Worm (Caenorhabditis elegans) whole organism, L1 larva: ENCODE measurements around the gene F25B5.5.

ENCODE experiments used
- C04F5.9 ChIP-seq: sonication (generic microtip); optimal IDR thresholded peaks from 2 replicates; lab custom pipeline; 2016; ENCODE audit warnings: missing genetic modification characterization, missing compliant biosample characterization
- ama-1 ChIP-seq: fragments of 150-350 bp; optimal IDR thresholded peaks from 2 replicates; lab custom pipeline; 2014
- blmp-1 ChIP-seq: fragments of 150-350 bp; optimal IDR thresholded peaks from 2 replicates; lab custom pipeline; 2014; ENCODE audit warnings: missing biosample characterization, missing genetic modification characterization
- ceh-82 ChIP-seq, 3 experiments: fragments of 150-350 bp in 1 of 3; sonication (generic microtip) in 2 of 3; optimal IDR thresholded peaks; 2 replicates each; lab custom pipeline; 2014 to 2017; ENCODE audit warnings: missing biosample characterization in 3 of 3, missing genetic modification characterization in 3 of 3
- ceh-88 ChIP-seq: fragments of 200-800 bp; sonication (Bioruptor generic); IDR thresholded peaks from 2 replicates; pipeline ENCODE4 v1.3.6; 2022; ENCODE audit warnings: missing genetic modification characterization, missing compliant biosample characterization
- efl-1 ChIP-seq, 4 experiments: fragments of 150-350 bp; optimal IDR thresholded peaks in 3 of 4; peaks in 1 of 4; 1 replicate in 1 of 4; 2 replicates in 3 of 4; lab custom pipeline; 2014; ENCODE audit warnings: missing biosample characterization in 2 of 4, missing genetic modification characterization in 2 of 4, missing genetic modification reagents in 2 of 4
- efl-3 ChIP-seq: fragments of 200-800 bp; sonication (Bioruptor generic); optimal IDR thresholded peaks from 2 replicates; lab custom pipeline; 2018; ENCODE audit warnings: mild to moderate bottlenecking, missing genetic modification characterization, missing compliant biosample characterization
- egl-13 ChIP-seq: sonication (generic microtip); optimal IDR thresholded peaks from 2 replicates; lab custom pipeline; 2016; ENCODE audit warnings: missing genotype, missing genetic modification reagents, missing genetic modification characterization, missing compliant biosample characterization
- egl-27 ChIP-seq, 2 experiments: fragments of 150-350 bp in 1 of 2; sonication (generic microtip); optimal IDR thresholded peaks; 3 replicates each; lab custom pipeline; 2017 to 2018; ENCODE audit warnings: missing biosample characterization in 2 of 2, missing genetic modification characterization in 2 of 2, missing genetic modification reagents in 2 of 2
- elt-2 ChIP-seq: sonication (generic microtip); optimal IDR thresholded peaks from 2 replicates; lab custom pipeline; 2016; ENCODE audit warnings: missing genetic modification characterization, mild to moderate bottlenecking, inconsistent platforms, missing compliant biosample characterization, missing genetic modification reagents
- elt-3 ChIP-seq, 6 experiments: fragments of 150-350 bp in 1 of 6; sonication (generic microtip); optimal IDR thresholded peaks; 2 replicates each; lab custom pipeline; 2017 to 2018; ENCODE audit warnings: missing biosample characterization in 6 of 6, missing genetic modification characterization in 6 of 6, inconsistent platforms in 1 of 6
- fkh-8 ChIP-seq: sonication (generic microtip); optimal IDR thresholded peaks from 2 replicates; lab custom pipeline; 2016; ENCODE audit warnings: mild to moderate bottlenecking, missing genetic modification characterization, missing compliant biosample characterization
- grh-1 ChIP-seq: fragments of 200-800 bp; sonication (Bioruptor generic); IDR thresholded peaks from 2 replicates; pipeline ENCODE4 v1.3.6; 2022; ENCODE audit warnings: missing genetic modification reagents, missing genetic modification characterization, missing compliant biosample characterization
- hlh-17 ChIP-seq: fragments of 200-800 bp; sonication (Bioruptor generic); optimal IDR thresholded peaks from 2 replicates; lab custom pipeline; 2018; ENCODE audit warnings: missing genetic modification characterization, mild to moderate bottlenecking, missing compliant biosample characterization, moderate library complexity, borderline replicate concordance
- hpl-2 ChIP-seq: fragments of 150-350 bp; optimal IDR thresholded peaks from 2 replicates; lab custom pipeline; 2014; ENCODE audit warnings: missing biosample characterization, missing genetic modification reagents, missing genetic modification characterization
- irx-1 ChIP-seq: sonication (generic microtip); optimal IDR thresholded peaks from 2 replicates; lab custom pipeline; 2016; ENCODE audit warnings: missing genetic modification characterization, missing compliant biosample characterization
- jun-1 ChIP-seq: fragments of 150-350 bp; optimal IDR thresholded peaks from 2 replicates; lab custom pipeline; 2014; ENCODE audit warnings: missing biosample characterization, missing genetic modification reagents, missing genetic modification characterization
- lin-14 ChIP-seq: fragments of 200-800 bp; sonication (Bioruptor generic); optimal IDR thresholded peaks from 2 replicates; lab custom pipeline; 2018; ENCODE audit warnings: mild to moderate bottlenecking, missing genetic modification characterization, moderate library complexity, missing compliant biosample characterization
- lin-15B ChIP-seq: fragments of 150-350 bp; sonication (generic microtip); optimal IDR thresholded peaks from 3 replicates; lab custom pipeline; 2014; ENCODE audit warnings: missing biosample characterization, missing genetic modification characterization
- lin-35 ChIP-seq, 2 experiments: fragments of 150-350 bp; optimal IDR thresholded peaks; 2 replicates each; lab custom pipeline; 2014; ENCODE audit warnings: missing biosample characterization in 2 of 2, missing genetic modification characterization in 2 of 2, missing genetic modification reagents in 2 of 2
- lir-3 ChIP-seq: sonication (generic microtip); optimal IDR thresholded peaks from 2 replicates; lab custom pipeline; 2016; ENCODE audit warnings: mild to moderate bottlenecking, missing genetic modification characterization, moderate library complexity, missing compliant biosample characterization; ENCODE audit not compliant: poor library complexity
- lsy-2 ChIP-seq, 2 experiments: fragments of 150-350 bp; optimal IDR thresholded peaks; 2 replicates each; lab custom pipeline; 2014; ENCODE audit warnings: missing biosample characterization in 2 of 2, missing genetic modification characterization in 2 of 2
- mab-9 ChIP-seq: fragments of 200-800 bp; sonication (Bioruptor generic); IDR thresholded peaks from 2 replicates; pipeline ENCODE4 v1.3.6; 2022; ENCODE audit warnings: missing genetic modification reagents, missing genetic modification characterization, missing compliant biosample characterization
- mdl-1 ChIP-seq, 2 experiments: fragments of 150-350 bp; optimal IDR thresholded peaks; 2 replicates each; lab custom pipeline; 2014 to 2017; ENCODE audit warnings: missing biosample characterization in 2 of 2, missing genetic modification characterization in 2 of 2, inconsistent platforms in 1 of 2
- nhr-11 ChIP-seq: fragments of 150-350 bp; optimal IDR thresholded peaks from 2 replicates; lab custom pipeline; 2014; ENCODE audit warnings: missing biosample characterization, missing genetic modification characterization
- nhr-19 ChIP-seq: fragments of 200-800 bp; sonication (Bioruptor generic); conservative IDR thresholded peaks from 2 replicates; pipeline ENCODE4 v1.3.6; 2022; ENCODE audit warnings: missing genetic modification characterization, missing compliant biosample characterization
- nhr-20 ChIP-seq: sonication (generic microtip); optimal IDR thresholded peaks from 2 replicates; lab custom pipeline; 2016; ENCODE audit warnings: mild to moderate bottlenecking, missing genetic modification characterization, missing compliant biosample characterization
- nhr-71 ChIP-seq: sonication (generic microtip); optimal IDR thresholded peaks from 2 replicates; lab custom pipeline; 2016; ENCODE audit warnings: mild to moderate bottlenecking, missing genetic modification characterization, moderate library complexity, missing compliant biosample characterization
- nhr-76 ChIP-seq: sonication (generic microtip); optimal IDR thresholded peaks from 2 replicates; lab custom pipeline; 2017; ENCODE audit warnings: missing biosample characterization, missing genetic modification characterization
- nhr-84 ChIP-seq: sonication (generic microtip); optimal IDR thresholded peaks from 2 replicates; lab custom pipeline; 2017; ENCODE audit warnings: missing biosample characterization, missing genetic modification characterization
- nhr-85 ChIP-seq: sonication (generic microtip); peaks from one replicate; lab custom pipeline; 2016; ENCODE audit warnings: missing genetic modification characterization, inconsistent platforms, missing compliant biosample characterization
- nhr-90 ChIP-seq: sonication (generic microtip); optimal IDR thresholded peaks from 2 replicates; lab custom pipeline; 2016; ENCODE audit warnings: mild to moderate bottlenecking, missing genetic modification characterization, missing compliant biosample characterization; ENCODE audit not compliant: poor library complexity
- pax-3 ChIP-seq: fragments of 200-800 bp; sonication (Bioruptor generic); optimal IDR thresholded peaks from 2 replicates; lab custom pipeline; 2018; ENCODE audit warnings: mild to moderate bottlenecking, missing genetic modification characterization, moderate library complexity, missing compliant biosample characterization
- snpc-4 ChIP-seq: fragments of 150-350 bp; optimal IDR thresholded peaks from 2 replicates; lab custom pipeline; 2014; ENCODE audit warnings: missing biosample characterization, missing genetic modification characterization
- snu-23 ChIP-seq: sonication (generic microtip); optimal IDR thresholded peaks from 2 replicates; lab custom pipeline; 2016; ENCODE audit warnings: missing genetic modification characterization, missing compliant biosample characterization
- sox-4 ChIP-seq: sonication (generic microtip); optimal IDR thresholded peaks from 2 replicates; lab custom pipeline; 2016; ENCODE audit warnings: missing genetic modification characterization, missing compliant biosample characterization
- sptf-1 ChIP-seq: fragments of 150-350 bp; optimal IDR thresholded peaks from 2 replicates; lab custom pipeline; 2014; ENCODE audit warnings: missing biosample characterization, missing genetic modification characterization
- swsn-7 ChIP-seq: sonication (generic microtip); optimal IDR thresholded peaks from 2 replicates; lab custom pipeline; 2016; ENCODE audit warnings: missing genetic modification characterization, missing compliant biosample characterization
- tbx-2 ChIP-seq: sonication (generic microtip); optimal IDR thresholded peaks from 2 replicates; lab custom pipeline; 2016; ENCODE audit warnings: missing genetic modification characterization, missing compliant biosample characterization
- unc-30 ChIP-seq: sonication (generic microtip); optimal IDR thresholded peaks from 2 replicates; lab custom pipeline; 2017; ENCODE audit warnings: missing biosample characterization, missing genetic modification characterization
- unc-62 ChIP-seq: fragments of 150-350 bp; optimal IDR thresholded peaks from 2 replicates; lab custom pipeline; 2014; ENCODE audit warnings: missing biosample characterization, missing genetic modification reagents, missing genetic modification characterization
- unc-86 ChIP-seq: sonication (generic microtip); optimal IDR thresholded peaks from 2 replicates; lab custom pipeline; 2016; ENCODE audit warnings: missing genetic modification characterization, missing compliant biosample characterization
- unc-98 ChIP-seq: fragments of 200-800 bp; sonication (Bioruptor generic); IDR thresholded peaks from 2 replicates; pipeline ENCODE4 v1.3.6; 2022; ENCODE audit warnings: missing genetic modification characterization, missing compliant biosample characterization
- xbp-1 ChIP-seq: sonication (generic microtip); optimal IDR thresholded peaks from 2 replicates; lab custom pipeline; 2016; ENCODE audit warnings: missing genetic modification characterization, missing compliant biosample characterization
- zag-1 ChIP-seq: fragments of 150-350 bp; optimal IDR thresholded peaks from 2 replicates; lab custom pipeline; 2014; ENCODE audit warnings: missing biosample characterization, missing genetic modification characterization
- zip-4 ChIP-seq: fragments of 200-800 bp; sonication (Bioruptor generic); optimal IDR thresholded peaks from 2 replicates; lab custom pipeline; 2018; ENCODE audit warnings: mild to moderate bottlenecking, missing genetic modification characterization, moderate library complexity, missing compliant biosample characterization
- ztf-4 ChIP-seq: fragments of 150-350 bp; optimal IDR thresholded peaks from 2 replicates; lab custom pipeline; 2014; ENCODE audit warnings: missing biosample characterization, missing genetic modification characterization

The F25B5.5 gene

DNA sequence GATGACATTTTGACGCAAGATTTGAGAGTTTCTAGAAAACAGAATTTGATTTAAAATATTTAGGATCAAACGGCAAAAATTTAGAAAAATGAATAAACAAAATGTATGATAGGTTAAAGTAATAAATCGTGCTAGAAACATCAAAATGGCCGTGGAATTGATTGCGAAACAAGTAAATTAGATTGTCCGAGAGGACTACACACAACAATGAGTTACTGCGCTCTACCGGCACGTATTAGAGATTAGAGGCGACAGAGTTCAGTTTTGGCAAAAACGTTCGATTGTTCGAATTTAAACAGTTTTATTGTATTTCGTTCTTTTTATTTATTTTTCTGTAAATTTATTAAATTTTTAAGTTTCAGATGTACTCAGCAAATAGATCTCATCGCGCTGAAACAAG, 20.2 kb downstream of the F25B5.5 start, which contains the start of the genes dnc-2 and bcl-7 (continued):
- TF ChIP-seq elt-3 (tag; optimal IDR thresholded peaks at IDR 0.05; lab: Kevin White, UChicago) (peak in 2 of 6 experiments; percentile 18 to 36), egl-27 (tag; optimal IDR thresholded peaks at IDR 0.05; lab: Kevin White, UChicago) (no peak), lir-3 (tag; lab: Kevin White, UChicago) (peak; percentile 11), C04F5.9 (tag; lab: Kevin White, UChicago) (peak; percentile 2), unc-98 (no peak), efl-3 (GFP tag; lab: Kevin White, UChicago) (no peak), jun-1 (tag; lab: Kevin White, UChicago) (peak; percentile 16), lsy-2 (tag; optimal IDR thresholded peaks at IDR 0.05; lab: Kevin White, UChicago) (peak; percentile 56 to 78), ceh-88 (GFP tag; lab: Robert Waterston, UW) (no peak), zip-4 (GFP tag; lab: Kevin White, UChicago) (peak; percentile 76)
- TF ChIP-seq, all 84 proteins: peak for 33

DNA sequence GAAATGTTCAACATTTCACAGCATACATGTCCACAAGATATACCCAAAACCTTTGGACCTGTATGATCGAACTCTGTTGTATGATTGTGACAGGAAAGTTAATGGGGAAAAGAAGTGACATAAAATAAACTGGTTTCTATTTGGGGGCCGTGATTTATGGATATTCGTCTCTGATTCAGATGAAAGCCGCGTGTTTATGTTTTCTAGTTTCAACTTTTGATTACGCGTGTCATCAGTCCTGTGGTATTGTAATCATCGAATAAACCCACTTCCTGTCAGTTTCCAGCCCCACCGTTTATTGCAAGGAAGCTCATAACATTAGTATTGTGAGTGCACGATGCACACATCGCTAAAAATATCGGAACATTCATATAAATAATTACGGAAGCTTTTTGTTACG, 23.7 kb downstream of the F25B5.5 start:
- TF ChIP-seq tbx-2 (tag; lab: Kevin White, UChicago): peak; percentile 34
- no peak for TF ChIP-seq elt-2
- no peak for TF ChIP-seq unc-62
- no peak for TF ChIP-seq sptf-1
- TF ChIP-seq nhr-11 (tag; lab: Kevin White, UChicago): no peak
- peak; percentile 65 for TF ChIP-seq nhr-90 (tag; lab: Kevin White, UChicago)
- TF ChIP-seq lin-35 (GFP tag; optimal IDR thresholded peaks at IDR 0.05; lab: Kevin White, UChicago): peak in 1 of 2 experiments; percentile 40
- no peak for TF ChIP-seq snpc-4 (tag; lab: Kevin White, UChicago)
- no peak for TF ChIP-seq pax-3 (tag; lab: Kevin White, UChicago)
- TF ChIP-seq unc-30: no peak
- TF ChIP-seq mdl-1 (tag; optimal IDR thresholded peaks at IDR 0.05; lab: Kevin White, UChicago): peak in 1 of 2 experiments; percentile 52
- peak; percentile 5 for TF ChIP-seq lir-3 (tag; lab: Kevin White, UChicago)
- TF ChIP-seq zip-4 (GFP tag; lab: Kevin White, UChicago): no peak
- peak; percentile 76 for TF ChIP-seq nhr-19 (GFP tag; lab: Robert Waterston, UW)
- TF ChIP-seq nhr-71 (tag; lab: Kevin White, UChicago): peak; percentile 74
- no peak for TF ChIP-seq efl-1 (optimal IDR thresholded peaks at IDR 0.05; lab: Kevin White, UChicago)
- TF ChIP-seq efl-1 (GFP tag; optimal IDR thresholded peaks at IDR 0.05 in 1 of 2; lab: Kevin White, UChicago): peak in 1 of 2 experiments; percentile 91
- TF ChIP-seq nhr-84: no peak
- TF ChIP-seq nhr-85: peak; percentile 89
- TF ChIP-seq lin-15B (tag; lab: Kevin White, UChicago): no peak
- no peak for TF ChIP-seq egl-27 (tag; optimal IDR thresholded peaks at IDR 0.05; lab: Kevin White, UChicago)
- TF ChIP-seq grh-1 (GFP tag; lab: Robert Waterston, UW): peak; percentile 90
- TF ChIP-seq elt-3 (tag; optimal IDR thresholded peaks at IDR 0.05; lab: Kevin White, UChicago): peak in 2 of 6 experiments; percentile 45 to 73
- peak; percentile 63 for TF ChIP-seq snu-23 (GFP tag; lab: Kevin White, UChicago)
- no peak for TF ChIP-seq sox-4 (tag; lab: Kevin White, UChicago)
- TF ChIP-seq nhr-20 (tag; lab: Kevin White, UChicago): peak; percentile 78
- peak; percentile 59 for TF ChIP-seq lin-14 (GFP tag; lab: Kevin White, UChicago)
- TF ChIP-seq blmp-1 (tag; lab: Kevin White, UChicago): peak; percentile 71

DNA sequence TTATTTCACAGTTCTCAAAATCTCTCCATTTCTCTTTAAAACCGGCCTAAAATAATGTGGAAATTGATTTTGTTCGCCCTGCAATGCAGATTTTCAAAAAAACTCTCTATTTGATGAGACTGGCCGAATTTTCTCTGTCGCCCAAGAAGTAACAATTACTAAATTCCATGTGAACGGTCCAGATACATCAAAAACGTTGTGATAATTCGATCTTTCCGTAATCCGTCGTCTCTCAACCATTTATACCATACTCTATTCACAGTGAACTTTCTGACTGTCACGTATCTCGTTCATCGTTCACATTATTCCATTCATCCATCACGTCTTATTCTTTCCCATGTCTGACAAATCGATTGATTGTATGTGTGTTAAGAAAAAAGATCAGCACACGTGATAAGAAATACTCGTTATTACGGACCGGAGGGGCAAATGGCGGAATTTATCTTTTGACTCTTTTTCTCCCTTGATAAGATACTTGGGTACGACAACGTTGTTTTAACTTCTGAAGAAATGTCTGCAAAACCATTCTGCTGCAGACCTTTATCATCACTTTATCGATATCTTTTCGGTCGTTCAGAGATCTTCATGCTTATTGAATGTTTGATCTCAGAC, 24.8 kb downstream of the F25B5.5 start:
- no peak for TF ChIP-seq egl-13 (tag; lab: Kevin White, UChicago)
- peak; percentile 69 for TF ChIP-seq nhr-20 (tag; lab: Kevin White, UChicago)
- TF ChIP-seq ceh-82 (tag; optimal IDR thresholded peaks at IDR 0.05; lab: Kevin White, UChicago): no peak
- TF ChIP-seq unc-86 (tag; lab: Kevin White, UChicago): no peak
- no peak for TF ChIP-seq zag-1 (tag; lab: Kevin White, UChicago)
- no peak for TF ChIP-seq swsn-7 (tag; lab: Kevin White, UChicago)
- peak; percentile 7 for TF ChIP-seq ztf-4 (tag; lab: Kevin White, UChicago)
- no peak for TF ChIP-seq lsy-2 (tag; optimal IDR thresholded peaks at IDR 0.05; lab: Kevin White, UChicago)
- TF ChIP-seq nhr-76: no peak
- no peak for TF ChIP-seq mab-9 (GFP tag; lab: Robert Waterston, UW)
- no peak for TF ChIP-seq snpc-4 (tag; lab: Kevin White, UChicago)
- TF ChIP-seq fkh-8 (tag; lab: Kevin White, UChicago): no peak
- no peak for TF ChIP-seq irx-1 (tag; lab: Kevin White, UChicago)
- peak in 1 of 2 experiments; percentile 48 for TF ChIP-seq lin-35 (GFP tag; optimal IDR thresholded peaks at IDR 0.05; lab: Kevin White, UChicago)
- TF ChIP-seq hlh-17: no peak
- no peak for TF ChIP-seq hpl-2
- no peak for TF ChIP-seq unc-62
- no peak for TF ChIP-seq xbp-1 (tag; lab: Kevin White, UChicago)
- TF ChIP-seq ama-1: no peak
